Fruit fly (Drosophila melanogaster): ENCODE measurements around the gene Grip163.

dm6 chr3L:12036658-12037057 lies 38.7 kb upstream of the Grip163 start:
- TF ChIP-seq lab (GFP tag; optimal IDR thresholded peaks at IDR 0.05), result no peak
- no peak for TF ChIP-seq CG12219 (GFP tag; optimal IDR thresholded peaks at IDR 0.05)
- TF ChIP-seq chm (GFP tag; IDR thresholded peaks at IDR 0.05), result no peak
- no peak for TF ChIP-seq CG6854 (GFP tag; optimal IDR thresholded peaks at IDR 0.05)
- TF ChIP-seq Dfd (GFP tag; optimal IDR thresholded peaks at IDR 0.05), result no peak
